Fruit fly (Drosophila melanogaster): ENCODE measurements around the gene RpL35.
A peak's percentile ranks its signal among the peaks of the same experiment; 100 is the strongest.

RpL35 gene

DNA sequence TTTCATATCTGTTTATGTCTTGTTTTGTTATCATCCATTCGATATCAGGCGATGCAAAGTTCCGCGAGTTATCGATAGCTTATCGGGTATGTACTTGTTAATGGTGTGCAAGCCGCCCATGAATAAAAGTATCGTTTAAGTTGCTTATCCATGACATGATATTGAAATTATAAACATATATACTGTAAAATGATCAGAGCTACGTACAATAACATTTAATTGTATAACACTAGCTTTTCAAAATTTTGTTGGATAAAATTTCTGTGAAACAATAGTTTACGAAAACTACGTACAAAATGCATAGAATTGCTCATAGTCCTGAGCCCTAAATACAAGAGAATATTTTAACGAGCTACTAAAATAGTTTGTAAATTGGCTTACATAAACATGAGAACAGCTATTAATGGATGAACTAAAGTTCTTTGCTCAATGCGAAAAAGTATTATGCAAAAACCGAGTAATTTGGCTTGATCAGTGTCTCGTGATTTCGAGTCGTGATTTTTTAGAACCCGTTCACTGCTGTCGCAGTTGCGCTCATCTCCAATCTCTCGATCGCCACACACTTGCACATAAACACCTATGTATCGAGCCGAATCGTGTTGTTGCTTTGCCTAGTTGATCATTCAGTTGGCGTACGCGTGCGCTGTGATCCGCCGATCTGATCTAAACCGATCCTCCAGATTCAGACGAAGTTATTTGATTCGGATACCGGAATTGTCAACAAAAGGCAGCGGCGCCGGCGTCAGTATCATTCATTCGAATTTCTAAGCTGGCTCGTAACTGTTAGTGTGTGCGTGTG is 17.4 kb downstream of the RpL35 start, which contains the start of the genes PGAP1 and cv:
PGAP1 (minus strand) TSS at position 57 of the 799 bp plus-strand sequence.
cv (plus strand) TSS at position 586 of the 799 bp plus-strand sequence.
- TF ChIP-seq foxo (GFP tag; optimal IDR thresholded peaks at IDR 0.05) (peak in 1 of 2 experiments; percentile 64), pan (optimal IDR thresholded peaks at IDR 0.05) (no peak), dl (GFP tag; optimal IDR thresholded peaks at IDR 0.05; ENCODE audit: insufficient read depth in 1 of 2, partially characterized antibody in 2 of 2) (no peak), Hnf4 (GFP tag; optimal IDR thresholded peaks at IDR 0.05) (no peak), jim (GFP tag; optimal IDR thresholded peaks at IDR 0.05) (no peak), HLH106 (tag; optimal IDR thresholded peaks at IDR 0.05) (peak; percentile 42), dsf (GFP tag; optimal IDR thresholded peaks at IDR 0.05; ENCODE audit: borderline replicate concordance) (no peak), Dfd (GFP tag; optimal IDR thresholded peaks at IDR 0.05) (no peak), Sp1 (GFP tag; optimal IDR thresholded peaks at IDR 0.05) (peak; percentile 55), Rel (GFP tag; optimal IDR thresholded peaks at IDR 0.05) (no peak), Rel (tag; optimal IDR thresholded peaks at IDR 0.05) (no peak), psq (GFP tag; optimal IDR thresholded peaks at IDR 0.05) (peak; percentile 19), tai (GFP tag; optimal IDR thresholded peaks at IDR 0.05) (no peak), Myc (optimal IDR thresholded peaks at IDR 0.05) (peak; percentile 13), rgr (GFP tag; optimal IDR thresholded peaks at IDR 0.05) (no peak), Vsx2 (GFP tag; optimal IDR thresholded peaks at IDR 0.05; ENCODE audit: partially characterized antibody) (no peak), CrebA (GFP tag; optimal IDR thresholded peaks at IDR 0.05; ENCODE audit: borderline replicate concordance) (no peak), Hr78 (GFP tag; optimal IDR thresholded peaks at IDR 0.05) (no peak), usp (GFP tag; optimal IDR thresholded peaks at IDR 0.05) (no peak), ey (GFP tag; optimal IDR thresholded peaks at IDR 0.05) (peak; percentile 45), lola (GFP tag; optimal IDR thresholded peaks at IDR 0.05) (no peak), sage (GFP tag; optimal IDR thresholded peaks at IDR 0.05) (no peak), Mio (GFP tag; optimal IDR thresholded peaks at IDR 0.05) (no peak), dmrt93B (GFP tag; optimal IDR thresholded peaks at IDR 0.05) (no peak), fru (GFP tag; optimal IDR thresholded peaks at IDR 0.05) (no peak), br (GFP tag; optimal IDR thresholded peaks at IDR 0.05) (peak; percentile 8), h (GFP tag; optimal IDR thresholded peaks at IDR 0.05) (peak; percentile 33), GATAd (GFP tag; optimal IDR thresholded peaks at IDR 0.05) (peak; percentile 14), woc (GFP tag; optimal IDR thresholded peaks at IDR 0.05) (peak; percentile 83), Hr83 (GFP tag; optimal IDR thresholded peaks at IDR 0.05; ENCODE audit: poor library complexity, severe bottlenecking) (no peak), CG32264 (GFP tag; optimal IDR thresholded peaks at IDR 0.05) (no peak), N (GFP tag; optimal IDR thresholded peaks at IDR 0.05) (no peak), OdsH (GFP tag; optimal IDR thresholded peaks at IDR 0.05) (peak; percentile 21), Dif (GFP tag; optimal IDR thresholded peaks at IDR 0.05; ENCODE audit: partially characterized antibody) (no peak), sv (GFP tag; optimal IDR thresholded peaks at IDR 0.05) (peak; percentile 12), Abd-B (GFP tag; optimal IDR thresholded peaks at IDR 0.05) (no peak), Jra (GFP tag; optimal IDR thresholded peaks at IDR 0.05) (peak; percentile 25), CG9705 (GFP tag; optimal IDR thresholded peaks at IDR 0.05) (no peak), brk (GFP tag; optimal IDR thresholded peaks at IDR 0.05) (no peak)

DNA sequence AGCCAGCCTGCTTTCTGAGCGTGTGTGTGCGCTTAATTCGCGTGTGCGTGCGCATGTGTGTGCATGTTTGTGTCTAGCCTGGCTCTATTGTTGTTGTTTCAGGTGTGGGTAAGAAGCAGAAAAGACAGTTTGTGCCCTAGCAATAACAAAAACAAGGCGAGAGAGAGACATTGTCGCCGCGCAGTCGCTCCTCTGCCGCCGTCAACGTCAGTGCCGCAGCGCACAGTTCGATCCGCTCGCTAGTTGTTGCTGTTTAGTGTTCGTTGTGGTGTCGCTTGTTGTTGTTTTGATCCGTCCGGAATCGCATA is 18.0 kb downstream of the RpL35 start:
- no peak for TF ChIP-seq HLH106 (tag; optimal IDR thresholded peaks at IDR 0.05)
- TF ChIP-seq psq (GFP tag; optimal IDR thresholded peaks at IDR 0.05) = no peak
- no peak for TF ChIP-seq OdsH (GFP tag; optimal IDR thresholded peaks at IDR 0.05)
- TF ChIP-seq GATAd (GFP tag; optimal IDR thresholded peaks at IDR 0.05) = no peak
- no peak for TF ChIP-seq Abd-B (GFP tag; optimal IDR thresholded peaks at IDR 0.05)
- no peak for TF ChIP-seq fru (GFP tag; optimal IDR thresholded peaks at IDR 0.05)
- TF ChIP-seq dsf (GFP tag; optimal IDR thresholded peaks at IDR 0.05; ENCODE audit: borderline replicate concordance) = no peak
- no peak for TF ChIP-seq Dfd (GFP tag; optimal IDR thresholded peaks at IDR 0.05)
- TF ChIP-seq pan (optimal IDR thresholded peaks at IDR 0.05) = no peak
- TF ChIP-seq CG9705 (GFP tag; optimal IDR thresholded peaks at IDR 0.05) = no peak
- no peak for TF ChIP-seq br (GFP tag; optimal IDR thresholded peaks at IDR 0.05)
- no peak for TF ChIP-seq Jra (GFP tag; optimal IDR thresholded peaks at IDR 0.05)
- TF ChIP-seq N (GFP tag; optimal IDR thresholded peaks at IDR 0.05) = no peak
- no peak for TF ChIP-seq Mio (GFP tag; optimal IDR thresholded peaks at IDR 0.05)
- no peak for TF ChIP-seq usp (GFP tag; optimal IDR thresholded peaks at IDR 0.05)
